Fruit fly (Drosophila melanogaster) whole organism, adult: Measurements from ENCODE around the gene galla-2.

Experiments used
- CG12768 ChIP-seq: fragments of 200-800 bp; sonication (Bioruptor generic); optimal IDR thresholded peaks from 2 replicates; lab custom pipeline; 2017; ENCODE audit warnings: missing biosample characterization, missing genetic modification characterization, mild to moderate bottlenecking, moderate library complexity, missing genetic modification reagents
- CG1620 ChIP-seq: fragments of 200-800 bp; sonication (Bioruptor generic); optimal IDR thresholded peaks from 2 replicates; lab custom pipeline; 2016; ENCODE audit warnings: missing biosample characterization, missing genetic modification characterization
- CG5204 ChIP-seq: fragments of 200-800 bp; sonication (Bioruptor generic); optimal IDR thresholded peaks from 2 replicates; lab custom pipeline; 2016; ENCODE audit warnings: missing biosample characterization, missing genetic modification characterization
- CG7045 ChIP-seq: fragments of 200-800 bp; sonication (Bioruptor generic); optimal IDR thresholded peaks from 2 replicates; lab custom pipeline; 2017; ENCODE audit warnings: missing biosample characterization, mild to moderate bottlenecking, missing genetic modification characterization
- bab1 ChIP-seq: fragments of 200-800 bp; sonication (Bioruptor generic); optimal IDR thresholded peaks from 3 replicates; lab custom pipeline; 2019; ENCODE audit warnings: missing biosample characterization, mild to moderate bottlenecking, missing genetic modification characterization, moderate library complexity
- ovo ChIP-seq: fragments of 200-800 bp; sonication (Bioruptor generic); optimal IDR thresholded peaks from 2 replicates; lab custom pipeline; 2016; ENCODE audit warnings: missing biosample characterization, missing genetic modification characterization
- tj ChIP-seq: fragments of 200-800 bp; sonication (Bioruptor generic); optimal IDR thresholded peaks from 3 replicates; lab custom pipeline; 2017; ENCODE audit warnings: missing biosample characterization, mild to moderate bottlenecking, missing genetic modification characterization, moderate library complexity

The galla-2 gene

dm6 chr3L:10928801-10929200 lies 46.1 kb downstream of the galla-2 start:
- TF ChIP-seq tj (GFP tag; lab: Kevin White, UChicago) (no peak), CG12768 (GFP tag; lab: Kevin White, UChicago) (no peak), CG7045 (GFP tag; lab: Kevin White, UChicago) (no peak), ovo (no peak), bab1 (GFP tag; lab: Kevin White, UChicago) (no peak), CG1620 (no peak)

dm6 chr3L:10931430-10931829 lies 48.7 kb downstream of the galla-2 start:
- no peak for TF ChIP-seq CG5204
- TF ChIP-seq bab1 (GFP tag; lab: Kevin White, UChicago): no peak
